In the genomic region with DNA sequence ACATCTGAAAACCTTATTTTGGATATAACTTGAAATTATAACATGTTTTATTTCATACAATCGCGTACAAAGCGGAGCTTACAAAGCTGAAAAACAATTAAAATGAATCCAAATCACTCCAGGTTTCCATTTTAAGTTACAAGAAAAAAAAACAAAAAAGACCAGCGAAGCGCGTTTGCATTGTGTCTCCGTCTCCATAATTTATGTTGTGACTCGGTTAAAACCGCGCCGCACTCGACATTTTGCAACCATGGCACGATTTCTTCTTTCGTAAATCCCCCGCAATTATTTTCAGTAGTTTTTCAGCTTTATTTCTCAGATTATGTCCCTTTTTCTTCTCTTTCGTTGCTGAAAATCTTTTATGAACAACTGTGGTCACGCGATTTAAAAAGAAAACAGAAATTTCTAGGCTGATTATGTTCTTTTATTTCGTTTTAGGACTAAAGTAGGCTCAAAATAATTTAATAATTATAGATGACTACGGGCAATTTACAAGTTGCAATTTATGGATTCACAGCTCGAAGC, we compare ENCODE assay signal across 3 worm cellular contexts.
TF ChIP-seq lines count a peak whose summit lies in the region.

A gene (minus strand): TSS at position 4 of the 525 bp plus-strand sequence.
A gene (plus strand): TSS at position 475 of the 525 bp plus-strand sequence.

TF ChIP-seq in whole organism, L2 larva, 48 proteins besides CTCF, POLR2A, EP300 and RAD21 (continued from another document):
- TF ChIP-seq sma-3 (GFP tag; optimal IDR thresholded peaks at IDR 0.05; lab: Kevin White, UChicago) (peak; percentile 81), blmp-1 (tag; optimal IDR thresholded peaks at IDR 0.05; lab: Kevin White, UChicago; ENCODE audit: insufficient read depth) (peak; percentile 16), mab-5 (tag; optimal IDR thresholded peaks at IDR 0.05; lab: Kevin White, UChicago) (peak; percentile 38), egl-27 (tag; optimal IDR thresholded peaks at IDR 0.05; lab: Kevin White, UChicago) (peak; percentile 69), ama-1 (optimal IDR thresholded peaks at IDR 0.05; lab: Kevin White, UChicago) (peak; percentile 42), mdl-1 (tag; optimal IDR thresholded peaks at IDR 0.05; lab: Kevin White, UChicago) (no peak), R02D3.7 (tag; optimal IDR thresholded peaks at IDR 0.05; lab: Kevin White, UChicago) (peak; percentile 7), snpc-4 (tag; optimal IDR thresholded peaks at IDR 0.05; lab: Kevin White, UChicago) (peak; percentile 50), dmd-4 (tag; optimal IDR thresholded peaks at IDR 0.05; lab: Kevin White, UChicago) (no peak), F13H6.1 (tag; optimal IDR thresholded peaks at IDR 0.05; lab: Kevin White, UChicago) (peak; percentile 74), fos-1 (tag; optimal IDR thresholded peaks at IDR 0.05; lab: Kevin White, UChicago) (peak; percentile 72), sem-4 (tag; optimal IDR thresholded peaks at IDR 0.05; lab: Kevin White, UChicago) (peak; percentile 50), lin-13 (GFP tag; optimal IDR thresholded peaks at IDR 0.05; lab: Kevin White, UChicago) (peak; percentile 83), nhr-25 (tag; optimal IDR thresholded peaks at IDR 0.05; lab: Kevin White, UChicago) (no peak), gmeb-1 (tag; optimal IDR thresholded peaks at IDR 0.05; lab: Kevin White, UChicago) (peak; percentile 77), alr-1 (tag; optimal IDR thresholded peaks at IDR 0.05; lab: Kevin White, UChicago) (no peak)
TF ChIP-seq in whole organism, L2 larva: peak in this region for 23.

TF ChIP-seq in whole organism, L4 larva, 104 proteins besides CTCF, POLR2A, EP300 and RAD21 (continued from another document):
- TF ChIP-seq mxl-3 (GFP tag; optimal IDR thresholded peaks at IDR 0.05; lab: Kevin White, UChicago): no peak
- TF ChIP-seq ztf-7 (tag; optimal IDR thresholded peaks at IDR 0.05; lab: Kevin White, UChicago): no peak
- TF ChIP-seq pha-4 (GFP tag; IDR thresholded peaks at IDR 0.05; lab: Robert Waterston, UW): no peak
- TF ChIP-seq pha-4 (tag; optimal IDR thresholded peaks at IDR 0.05; lab: Kevin White, UChicago): peak; percentile 80
- TF ChIP-seq daf-8 (GFP tag; IDR thresholded peaks at IDR 0.05; lab: Robert Waterston, UW): no peak
- no peak for TF ChIP-seq lin-1 (GFP tag; IDR thresholded peaks at IDR 0.05; lab: Robert Waterston, UW)
- peak in 1 of 2 experiments; percentile 55 for TF ChIP-seq hif-1 (tag; optimal IDR thresholded peaks at IDR 0.05; lab: Kevin White, UChicago)
- no peak for TF ChIP-seq ZK546.5 (tag; optimal IDR thresholded peaks at IDR 0.05; lab: Kevin White, UChicago)
- no peak for TF ChIP-seq daf-16 (GFP tag; optimal IDR thresholded peaks at IDR 0.05; lab: Kevin White, UChicago)
- peak; percentile 23 for TF ChIP-seq daf-16 (tag; optimal IDR thresholded peaks at IDR 0.05; lab: Kevin White, UChicago)
- no peak for TF ChIP-seq tag-97 (GFP tag; IDR thresholded peaks at IDR 0.05; lab: Robert Waterston, UW)
- no peak for TF ChIP-seq gei-8 (GFP tag; optimal IDR thresholded peaks at IDR 0.05; lab: Kevin White, UChicago)
- peak; percentile 34; the same call in 1 of the 2 replicates for TF ChIP-seq dmd-6 (GFP tag; IDR thresholded peaks at IDR 0.05; lab: Robert Waterston, UW)
- no peak for TF ChIP-seq cey-2 (tag; optimal IDR thresholded peaks at IDR 0.05; lab: Kevin White, UChicago; ENCODE audit: borderline replicate concordance, insufficient read depth)
- peak; percentile 59 for TF ChIP-seq nhr-28 (tag; optimal IDR thresholded peaks at IDR 0.05; lab: Kevin White, UChicago)
- TF ChIP-seq ceh-28 (tag; optimal IDR thresholded peaks at IDR 0.05; lab: Kevin White, UChicago): no peak
- no peak for TF ChIP-seq skn-1 (tag; optimal IDR thresholded peaks at IDR 0.05; lab: Kevin White, UChicago)
- no peak for TF ChIP-seq Y75B8A.6 (GFP tag; IDR thresholded peaks at IDR 0.05; lab: Robert Waterston, UW)
- TF ChIP-seq lin-13 (GFP tag; optimal IDR thresholded peaks at IDR 0.05; lab: Kevin White, UChicago): peak; percentile 50
- no peak for TF ChIP-seq daf-19 (GFP tag; conservative IDR thresholded peaks at IDR 0.05; lab: Robert Waterston, UW)
- no peak for TF ChIP-seq lin-15B (tag; optimal IDR thresholded peaks at IDR 0.05; lab: Kevin White, UChicago)
- TF ChIP-seq duxl-1 (tag; optimal IDR thresholded peaks at IDR 0.05; lab: Kevin White, UChicago; ENCODE audit: poor library complexity): peak; percentile 26
- no peak for TF ChIP-seq nhr-102 (tag; optimal IDR thresholded peaks at IDR 0.05; lab: Kevin White, UChicago)
- TF ChIP-seq set-16 (GFP tag; IDR thresholded peaks at IDR 0.05; lab: Robert Waterston, UW): no peak
- TF ChIP-seq zip-2 (tag; optimal IDR thresholded peaks at IDR 0.05; lab: Kevin White, UChicago): no peak
- TF ChIP-seq mes-2 (tag; optimal IDR thresholded peaks at IDR 0.05; lab: Kevin White, UChicago; ENCODE audit: poor library complexity, severe bottlenecking): peak; percentile 89
- peak in 1 of 2 experiments; percentile 89 for TF ChIP-seq unc-62 (GFP tag; optimal IDR thresholded peaks at IDR 0.05 in 1 of 2; lab: Kevin White, UChicago)
- no peak for TF ChIP-seq unc-62 (tag; optimal IDR thresholded peaks at IDR 0.05; lab: Kevin White, UChicago)
- TF ChIP-seq nhr-76 (tag; optimal IDR thresholded peaks at IDR 0.05; lab: Kevin White, UChicago): no peak
- peak; percentile 31; the same call in 1 of the 2 replicates for TF ChIP-seq ceh-20 (GFP tag; IDR thresholded peaks at IDR 0.05; lab: Robert Waterston, UW)
- TF ChIP-seq nhr-41 (GFP tag; IDR thresholded peaks at IDR 0.05; lab: Robert Waterston, UW): no peak
- TF ChIP-seq attf-4 (tag; optimal IDR thresholded peaks at IDR 0.05; lab: Kevin White, UChicago): no peak
- TF ChIP-seq ctbp-1 (GFP tag; IDR thresholded peaks at IDR 0.05; lab: Robert Waterston, UW): 0 out of 2 replicates have a peak, but pooled peaks have one; percentile 26
- TF ChIP-seq tra-1 (GFP tag; IDR thresholded peaks at IDR 0.05; lab: Robert Waterston, UW): 0 out of 2 replicates have a peak, but pooled peaks have one; percentile 12
- TF ChIP-seq R02D3.7 (tag; optimal IDR thresholded peaks at IDR 0.05; lab: Kevin White, UChicago): no peak
- no peak for TF ChIP-seq fos-1 (tag; optimal IDR thresholded peaks at IDR 0.05; lab: Kevin White, UChicago)
- TF ChIP-seq T26A8.4 (GFP tag; IDR thresholded peaks at IDR 0.05; lab: Robert Waterston, UW): no peak
- no peak for TF ChIP-seq lim-7 (GFP tag; IDR thresholded peaks at IDR 0.05; lab: Robert Waterston, UW)
- peak; percentile 50 for TF ChIP-seq nhr-11 (tag; optimal IDR thresholded peaks at IDR 0.05; lab: Kevin White, UChicago)
- TF ChIP-seq Y105C5A.15 (GFP tag; IDR thresholded peaks at IDR 0.05; lab: Robert Waterston, UW): no peak
- peak; percentile 80 for TF ChIP-seq dpl-1 (GFP tag; optimal IDR thresholded peaks at IDR 0.05; lab: Kevin White, UChicago)
- peak; percentile 70 for TF ChIP-seq hlh-30 (tag; optimal IDR thresholded peaks at IDR 0.05; lab: Kevin White, UChicago; ENCODE audit: insufficient read depth)
- peak; percentile 66 for TF ChIP-seq snpc-1.2 (GFP tag; IDR thresholded peaks at IDR 0.05; lab: Robert Waterston, UW)
- TF ChIP-seq nhr-10 (tag; optimal IDR thresholded peaks at IDR 0.05; lab: Kevin White, UChicago): no peak
- no peak for TF ChIP-seq nhr-111 (GFP tag; optimal IDR thresholded peaks at IDR 0.05; lab: Kevin White, UChicago)
- no peak for TF ChIP-seq spr-3 (GFP tag; optimal IDR thresholded peaks at IDR 0.05; lab: Kevin White, UChicago)
- no peak for TF ChIP-seq ceh-32 (tag; optimal IDR thresholded peaks at IDR 0.05; lab: Kevin White, UChicago; ENCODE audit: poor library complexity)
- no peak for TF ChIP-seq mxl-2 (GFP tag; conservative IDR thresholded peaks at IDR 0.05; lab: Robert Waterston, UW)
- peak; percentile 43 for TF ChIP-seq snpc-4 (tag; optimal IDR thresholded peaks at IDR 0.05; lab: Kevin White, UChicago)
- TF ChIP-seq vab-7 (GFP tag; IDR thresholded peaks at IDR 0.05; lab: Robert Waterston, UW): no peak

TF ChIP-seq in whole organism, late embryonic, 69 proteins besides CTCF, POLR2A, EP300 and RAD21 (continued from another document):
- no peak for TF ChIP-seq unc-86 (tag; optimal IDR thresholded peaks at IDR 0.05; lab: Kevin White, UChicago)
- TF ChIP-seq ceh-6 (GFP tag; optimal IDR thresholded peaks at IDR 0.05; lab: Kevin White, UChicago): no peak
- no peak for TF ChIP-seq hlh-15 (tag; optimal IDR thresholded peaks at IDR 0.05; lab: Kevin White, UChicago)
- no peak for TF ChIP-seq K09A11.1 (tag; optimal IDR thresholded peaks at IDR 0.05; lab: Kevin White, UChicago; ENCODE audit: insufficient read depth)
- TF ChIP-seq hlh-13 (GFP tag; optimal IDR thresholded peaks at IDR 0.05; lab: Kevin White, UChicago): no peak
- no peak for TF ChIP-seq ztf-16 (tag; optimal IDR thresholded peaks at IDR 0.05; lab: Kevin White, UChicago)
- no peak for TF ChIP-seq ets-4 (tag; optimal IDR thresholded peaks at IDR 0.05; lab: Kevin White, UChicago)
- no peak for TF ChIP-seq madf-2 (tag; optimal IDR thresholded peaks at IDR 0.05; lab: Kevin White, UChicago)
- no peak for TF ChIP-seq ceh-24 (tag; optimal IDR thresholded peaks at IDR 0.05; lab: Kevin White, UChicago)
- TF ChIP-seq ceh-14 (tag; optimal IDR thresholded peaks at IDR 0.05; lab: Kevin White, UChicago): no peak
- peak; percentile 71 for TF ChIP-seq pax-1 (tag; optimal IDR thresholded peaks at IDR 0.05; lab: Kevin White, UChicago)
- peak; percentile 55 for TF ChIP-seq rnt-1 (tag; optimal IDR thresholded peaks at IDR 0.05; lab: Kevin White, UChicago)
- no peak for TF ChIP-seq mec-3 (tag; optimal IDR thresholded peaks at IDR 0.05; lab: Kevin White, UChicago; ENCODE audit: borderline replicate concordance)
- TF ChIP-seq ceh-34 (tag; optimal IDR thresholded peaks at IDR 0.05; lab: Kevin White, UChicago): peak; percentile 26
- TF ChIP-seq ceh-19 (GFP tag; optimal IDR thresholded peaks at IDR 0.05; lab: Kevin White, UChicago): no peak
- TF ChIP-seq nhr-232 (tag; optimal IDR thresholded peaks at IDR 0.05; lab: Kevin White, UChicago): no peak
- TF ChIP-seq odd-2 (tag; optimal IDR thresholded peaks at IDR 0.05; lab: Kevin White, UChicago): no peak
- TF ChIP-seq tbx-2 (tag; optimal IDR thresholded peaks at IDR 0.05; lab: Kevin White, UChicago): peak; percentile 33
- no peak for TF ChIP-seq nhr-11 (tag; optimal IDR thresholded peaks at IDR 0.05; lab: Kevin White, UChicago)
- no peak for TF ChIP-seq elt-2 (tag; optimal IDR thresholded peaks at IDR 0.05; lab: Kevin White, UChicago)
- no peak for TF ChIP-seq T23F11.4 (GFP tag; optimal IDR thresholded peaks at IDR 0.05; lab: Kevin White, UChicago)
- peak; percentile 39 for TF ChIP-seq ceh-18 (tag; optimal IDR thresholded peaks at IDR 0.05; lab: Kevin White, UChicago)
- TF ChIP-seq unc-3 (GFP tag; conservative IDR thresholded peaks at IDR 0.05; lab: Robert Waterston, UW): no peak
- no peak for TF ChIP-seq unc-3 (tag; optimal IDR thresholded peaks at IDR 0.05; lab: Kevin White, UChicago)
- no peak for TF ChIP-seq che-1 (tag; optimal IDR thresholded peaks at IDR 0.05; lab: Kevin White, UChicago)
- no peak for TF ChIP-seq pqm-1 (tag; optimal IDR thresholded peaks at IDR 0.05; lab: Kevin White, UChicago)
- no peak for TF ChIP-seq gmeb-2 (tag; optimal IDR thresholded peaks at IDR 0.05; lab: Kevin White, UChicago)
- no peak for TF ChIP-seq ceh-2 (tag; optimal IDR thresholded peaks at IDR 0.05; lab: Kevin White, UChicago)
- no peak for TF ChIP-seq pag-3 (tag; optimal IDR thresholded peaks at IDR 0.05; lab: Kevin White, UChicago; ENCODE audit: borderline replicate concordance)
- no peak for TF ChIP-seq pat-9 (tag; optimal IDR thresholded peaks at IDR 0.05; lab: Kevin White, UChicago)
- TF ChIP-seq npax-4 (tag; optimal IDR thresholded peaks at IDR 0.05; lab: Kevin White, UChicago): no peak
- TF ChIP-seq Y22D7AL.16 (tag; optimal IDR thresholded peaks at IDR 0.05; lab: Kevin White, UChicago): no peak
- TF ChIP-seq zip-5 (tag; optimal IDR thresholded peaks at IDR 0.05; lab: Kevin White, UChicago): no peak
- peak; percentile 27 for TF ChIP-seq unc-55 (GFP tag; optimal IDR thresholded peaks at IDR 0.05; lab: Kevin White, UChicago)
- TF ChIP-seq dmd-4 (tag; optimal IDR thresholded peaks at IDR 0.05; lab: Kevin White, UChicago; ENCODE audit: borderline replicate concordance): no peak
- TF ChIP-seq hlh-30 (tag; optimal IDR thresholded peaks at IDR 0.05; lab: Kevin White, UChicago; ENCODE audit: insufficient read depth): peak; percentile 14
- no peak for TF ChIP-seq ceh-22 (tag; optimal IDR thresholded peaks at IDR 0.05; lab: Kevin White, UChicago)
- peak; percentile 50 for TF ChIP-seq unc-42 (tag; optimal IDR thresholded peaks at IDR 0.05; lab: Kevin White, UChicago)
- TF ChIP-seq C38D4.7 (GFP tag; optimal IDR thresholded peaks at IDR 0.05; lab: Kevin White, UChicago): no peak
- no peak for TF ChIP-seq F13H6.1 (tag; optimal IDR thresholded peaks at IDR 0.05; lab: Kevin White, UChicago)
- no peak for TF ChIP-seq elt-4 (tag; optimal IDR thresholded peaks at IDR 0.05; lab: Kevin White, UChicago)
TF ChIP-seq in whole organism, late embryonic: peak in this region for 11.
